Worm (Caenorhabditis elegans) whole organism, L3 larva: ENCODE data around the gene D1022.5.
A peak's percentile ranks its signal among the peaks of the same experiment; 100 is the strongest.

Experiments used
- R02D3.7 ChIP-seq: fragments of 150-350 bp; optimal IDR thresholded peaks from 2 replicates; lab custom pipeline; 2014; ENCODE audit warnings: missing biosample characterization, missing genetic modification characterization
- ZK546.5 ChIP-seq: sonication (generic microtip); optimal IDR thresholded peaks from 2 replicates; lab custom pipeline; 2017; ENCODE audit warnings: missing biosample characterization, missing genetic modification characterization
- ama-1 ChIP-seq: fragments of 150-350 bp; optimal IDR thresholded peaks from 2 replicates; lab custom pipeline; 2018
- ceh-16 ChIP-seq: sonication (generic microtip); optimal IDR thresholded peaks from 2 replicates; lab custom pipeline; 2017; ENCODE audit warnings: missing biosample characterization, missing genetic modification characterization
- ceh-28 ChIP-seq: fragments of 150-350 bp; optimal IDR thresholded peaks from 2 replicates; lab custom pipeline; 2014; ENCODE audit warnings: missing biosample characterization, missing genetic modification reagents, missing genetic modification characterization
- ceh-82 ChIP-seq: fragments of 150-350 bp; optimal IDR thresholded peaks from 2 replicates; lab custom pipeline; 2014; ENCODE audit warnings: missing biosample characterization, missing genetic modification characterization
- ceh-9 ChIP-seq: sonication (generic microtip); optimal IDR thresholded peaks from 2 replicates; lab custom pipeline; 2018; ENCODE audit warnings: missing biosample characterization, missing genetic modification characterization
- daf-12 ChIP-seq: fragments of 150-350 bp; optimal IDR thresholded peaks from 2 replicates; lab custom pipeline; 2014; ENCODE audit warnings: missing biosample characterization, missing genetic modification reagents, missing genetic modification characterization
- egl-27 ChIP-seq: sonication (generic microtip); optimal IDR thresholded peaks from 4 replicates; lab custom pipeline; 2017; ENCODE audit warnings: missing biosample characterization, missing genetic modification reagents, missing genetic modification characterization
- egl-5 ChIP-seq: fragments of 150-350 bp; optimal IDR thresholded peaks from 2 replicates; lab custom pipeline; 2017; ENCODE audit warnings: missing biosample characterization, missing genetic modification reagents, missing genetic modification characterization, inconsistent platforms
- elt-1 ChIP-seq: fragments of 150-350 bp; optimal IDR thresholded peaks from 2 replicates; lab custom pipeline; 2014; ENCODE audit warnings: missing biosample characterization, missing genetic modification characterization
- elt-2 ChIP-seq: sonication (generic microtip); optimal IDR thresholded peaks from 2 replicates; lab custom pipeline; 2016; ENCODE audit warnings: missing genetic modification reagents, mild to moderate bottlenecking, missing genetic modification characterization, missing compliant biosample characterization
- elt-3 ChIP-seq, 3 experiments: fragments of 150-350 bp in 1 of 3; sonication (generic microtip) in 2 of 3; optimal IDR thresholded peaks; 2 replicates in 2 of 3; 4 replicates in 1 of 3; lab custom pipeline; 2014 to 2017; ENCODE audit warnings: missing biosample characterization in 3 of 3, missing genetic modification characterization in 3 of 3
- eor-1 ChIP-seq, 2 experiments: fragments of 150-350 bp; optimal IDR thresholded peaks; 2 replicates each; lab custom pipeline; 2014 to 2018; ENCODE audit warnings: missing biosample characterization in 2 of 2, missing genetic modification characterization in 2 of 2
- fkh-10 ChIP-seq: sonication (generic microtip); optimal IDR thresholded peaks from 2 replicates; lab custom pipeline; 2017; ENCODE audit warnings: missing biosample characterization, missing genetic modification reagents, missing genetic modification characterization
- fkh-2 ChIP-seq: fragments of 150-350 bp; optimal IDR thresholded peaks from 2 replicates; lab custom pipeline; 2014; ENCODE audit warnings: missing biosample characterization, missing genetic modification reagents, missing genetic modification characterization
- fos-1 ChIP-seq: fragments of 150-350 bp; optimal IDR thresholded peaks from 2 replicates; lab custom pipeline; 2014; ENCODE audit warnings: missing biosample characterization, missing genetic modification characterization
- hmg-11 ChIP-seq: sonication (generic microtip); optimal IDR thresholded peaks from 2 replicates; lab custom pipeline; 2016; ENCODE audit warnings: missing genetic modification characterization, missing compliant biosample characterization
- jun-1 ChIP-seq: fragments of 150-350 bp; optimal IDR thresholded peaks from 2 replicates; lab custom pipeline; 2014; ENCODE audit warnings: missing biosample characterization, missing genetic modification reagents, missing genetic modification characterization
- lin-15B ChIP-seq: fragments of 150-350 bp; optimal IDR thresholded peaks from 2 replicates; lab custom pipeline; 2014; ENCODE audit warnings: missing biosample characterization, missing genetic modification characterization
- lin-39 ChIP-seq: fragments of 150-350 bp; optimal IDR thresholded peaks from 2 replicates; lab custom pipeline; 2018; ENCODE audit warnings: missing biosample characterization, missing genetic modification reagents, missing genetic modification characterization
- lsy-12 ChIP-seq: sonication (generic microtip); optimal IDR thresholded peaks from 2 replicates; lab custom pipeline; 2016; ENCODE audit warnings: mild to moderate bottlenecking, missing genetic modification characterization, missing compliant biosample characterization
- mml-1 ChIP-seq: fragments of 150-350 bp; sonication (generic microtip); optimal IDR thresholded peaks from 3 replicates; lab custom pipeline; 2014; ENCODE audit warnings: missing biosample characterization, missing genetic modification characterization
- nfya-1 ChIP-seq: sonication (generic microtip); optimal IDR thresholded peaks from 2 replicates; lab custom pipeline; 2017; ENCODE audit warnings: missing genetic modification characterization, mild to moderate bottlenecking, missing compliant biosample characterization, antibody characterized with exemption, moderate library complexity; ENCODE audit not compliant: insufficient read depth
- nhr-11 ChIP-seq: fragments of 150-350 bp; optimal IDR thresholded peaks from 2 replicates; lab custom pipeline; 2014; ENCODE audit warnings: missing biosample characterization, missing genetic modification characterization
- nhr-12 ChIP-seq: fragments of 150-350 bp; optimal IDR thresholded peaks from 2 replicates; lab custom pipeline; 2014; ENCODE audit warnings: missing biosample characterization, missing genetic modification characterization
- nhr-23 ChIP-seq: fragments of 150-350 bp; optimal IDR thresholded peaks from 2 replicates; lab custom pipeline; 2014; ENCODE audit warnings: missing biosample characterization, missing genetic modification reagents, missing genetic modification characterization
- nhr-237 ChIP-seq: fragments of 150-350 bp; optimal IDR thresholded peaks from 2 replicates; lab custom pipeline; 2014; ENCODE audit warnings: missing biosample characterization, missing genetic modification characterization
- nhr-25 ChIP-seq: sonication (generic microtip); optimal IDR thresholded peaks from 2 replicates; lab custom pipeline; 2017; ENCODE audit warnings: missing biosample characterization, missing genetic modification characterization
- nhr-28 ChIP-seq: fragments of 150-350 bp; optimal IDR thresholded peaks from 2 replicates; lab custom pipeline; 2014; ENCODE audit warnings: missing biosample characterization, missing genetic modification characterization
- nhr-43 ChIP-seq: sonication (generic microtip); optimal IDR thresholded peaks from 2 replicates; lab custom pipeline; 2016; ENCODE audit warnings: mild to moderate bottlenecking, missing genetic modification characterization, missing compliant biosample characterization; ENCODE audit not compliant: poor library complexity, severe bottlenecking
- nhr-67 ChIP-seq: fragments of 150-350 bp; optimal IDR thresholded peaks from 2 replicates; lab custom pipeline; 2014; ENCODE audit warnings: missing biosample characterization, missing genetic modification characterization
- nhr-76 ChIP-seq: fragments of 150-350 bp; sonication (generic microtip); optimal IDR thresholded peaks from 5 replicates; lab custom pipeline; 2014; ENCODE audit warnings: missing biosample characterization, missing genetic modification characterization
- nhr-77 ChIP-seq: fragments of 150-350 bp; optimal IDR thresholded peaks from 2 replicates; lab custom pipeline; 2014; ENCODE audit warnings: missing biosample characterization, missing genetic modification characterization
- pha-4 ChIP-seq: fragments of 150-350 bp; optimal IDR thresholded peaks from 2 replicates; lab custom pipeline; 2014; ENCODE audit warnings: missing biosample characterization, missing genetic modification reagents, missing genetic modification characterization
- pqm-1 ChIP-seq: fragments of 150-350 bp; optimal IDR thresholded peaks from 2 replicates; lab custom pipeline; 2017; ENCODE audit warnings: missing biosample characterization, missing genetic modification characterization, inconsistent platforms
- sea-2 ChIP-seq: fragments of 150-350 bp; sonication (generic microtip); optimal IDR thresholded peaks from 4 replicates; lab custom pipeline; 2014; ENCODE audit warnings: missing biosample characterization, missing genetic modification reagents, missing genetic modification characterization
- skn-1 ChIP-seq: fragments of 150-350 bp; optimal IDR thresholded peaks from 2 replicates; lab custom pipeline; 2014; ENCODE audit warnings: missing biosample characterization, missing genetic modification characterization
- tbx-2 ChIP-seq: sonication (generic microtip); optimal IDR thresholded peaks from 2 replicates; lab custom pipeline; 2016; ENCODE audit warnings: mild to moderate bottlenecking, missing genetic modification characterization, missing compliant biosample characterization
- unc-62 ChIP-seq: fragments of 150-350 bp; sonication (generic microtip); optimal IDR thresholded peaks from 4 replicates; lab custom pipeline; 2014; ENCODE audit warnings: missing biosample characterization, missing genetic modification reagents, missing genetic modification characterization
- zag-1 ChIP-seq: fragments of 150-350 bp; optimal IDR thresholded peaks from 2 replicates; lab custom pipeline; 2014; ENCODE audit warnings: missing biosample characterization, missing genetic modification characterization
- ztf-11 ChIP-seq: fragments of 150-350 bp; optimal IDR thresholded peaks from 2 replicates; lab custom pipeline; 2014; ENCODE audit warnings: missing biosample characterization, missing genetic modification characterization
- ztf-4 ChIP-seq: fragments of 150-350 bp; optimal IDR thresholded peaks from 2 replicates; lab custom pipeline; 2014; ENCODE audit warnings: missing biosample characterization, missing genetic modification characterization

Gene D1022.5

ce11 chrII:7459205-7459604 is 599 bp upstream of the D1022.5 start, which contains the start of gene D1022.2:
TSS of gene D1022.2 (plus strand) at chrII:7459505.
- no peak for TF ChIP-seq pha-4 (tag; lab: Kevin White, UChicago)

- TF ChIP-seq nhr-76 (tag; lab: Kevin White, UChicago) (no peak), R02D3.7 (tag; lab: Kevin White, UChicago) (no peak), nhr-77 (no peak), ztf-4 (no peak), nhr-237 (tag; lab: Kevin White, UChicago) (no peak), ceh-16 (tag; lab: Kevin White, UChicago) (no peak), nhr-25 (no peak), nhr-67 (no peak), tbx-2 (tag; lab: Kevin White, UChicago) (no peak), lsy-12 (tag; lab: Kevin White, UChicago) (no peak), eor-1 (tag; optimal IDR thresholded peaks at IDR 0.05; lab: Kevin White, UChicago) (no peak), nfya-1 (no peak), skn-1 (tag; lab: Kevin White, UChicago) (no peak), daf-12 (no peak), lin-39 (tag; lab: Kevin White, UChicago) (no peak), mml-1 (no peak), unc-62 (GFP tag; lab: Kevin White, UChicago) (no peak), nhr-12 (no peak), nhr-28 (no peak), ceh-28 (tag; lab: Kevin White, UChicago) (peak; percentile 22), fos-1 (no peak), egl-5 (tag; lab: Kevin White, UChicago) (no peak), elt-3 (tag; optimal IDR thresholded peaks at IDR 0.05; lab: Kevin White, UChicago) (no peak), nhr-43 (tag; lab: Kevin White, UChicago) (no peak), hmg-11 (tag; lab: Kevin White, UChicago) (no peak), pha-4 (tag; lab: Kevin White, UChicago) (peak; percentile 70), fkh-10 (GFP tag; lab: Kevin White, UChicago) (no peak), ztf-11 (tag; lab: Kevin White, UChicago) (no peak), ceh-9 (no peak), fkh-2 (tag; lab: Kevin White, UChicago) (no peak), nhr-11 (tag; lab: Kevin White, UChicago) (no peak), zag-1 (no peak), elt-1 (no peak), lin-15B (tag; lab: Kevin White, UChicago) (no peak), ceh-82 (no peak), jun-1 (no peak), ZK546.5 (no peak), nhr-23 (tag; lab: Kevin White, UChicago) (peak; percentile 13), egl-27 (tag; lab: Kevin White, UChicago) (no peak), elt-2 (tag; lab: Kevin White, UChicago) (peak; percentile 42), pqm-1 (tag; lab: Kevin White, UChicago) (peak; percentile 4), ama-1 (lab: Kevin White, UChicago) (no peak), sea-2 (no peak)
- TF ChIP-seq, all 47 proteins: peak for 5
Measured at ce11 chrII:7457210-7457609, 1.4 kb downstream of the D1022.5 start, which contains the start of gene D1022.4. TSS of gene D1022.4 (minus strand) at chrII:7457292.

- TF ChIP-seq ama-1 (lab: Kevin White, UChicago) (no peak), ceh-82 (no peak)
- TF ChIP-seq, all 47 proteins: peak for 0
Measured at ce11 chrII:7456184-7456583, 2.4 kb downstream of the D1022.5 start, which contains the start of gene D1022.3. TSS of gene D1022.3 (minus strand) at chrII:7456284.
